Fruit fly (Drosophila melanogaster) whole organism: Measurements from ENCODE around the gene oaf.

Source experiments
- CG8478 ChIP-seq: fragments of >200 bp; optimal IDR thresholded peaks from 2 replicates; lab custom pipeline; 2018; ENCODE audit warnings: inconsistent platforms
- Dll ChIP-seq: fragments of >200 bp; optimal IDR thresholded peaks from 2 replicates; lab custom pipeline; 2017
- EcR ChIP-seq, 2 experiments: fragments of >200 bp; optimal IDR thresholded peaks; 2 replicates each; lab custom pipeline; 2017; ENCODE audit warnings: missing biosample characterization in 2 of 2, missing genetic modification characterization in 2 of 2, missing genetic modification reagents in 2 of 2
- pan ChIP-seq: fragments of >200 bp; optimal IDR thresholded peaks from 2 replicates; lab custom pipeline; 2017
- psq ChIP-seq: fragments of >200 bp; optimal IDR thresholded peaks from 2 replicates; lab custom pipeline; 2017
- usp ChIP-seq: fragments of >200 bp; optimal IDR thresholded peaks from 2 replicates; lab custom pipeline; 2017; ENCODE audit warnings: missing biosample characterization, missing genetic modification characterization, mixed read lengths

Gene oaf

dm6 chr2L:2467722-2468372 lies 24.9 kb upstream of the oaf start:
- no peak for TF ChIP-seq CG8478 (lab: Kevin White, UChicago)

DNA sequence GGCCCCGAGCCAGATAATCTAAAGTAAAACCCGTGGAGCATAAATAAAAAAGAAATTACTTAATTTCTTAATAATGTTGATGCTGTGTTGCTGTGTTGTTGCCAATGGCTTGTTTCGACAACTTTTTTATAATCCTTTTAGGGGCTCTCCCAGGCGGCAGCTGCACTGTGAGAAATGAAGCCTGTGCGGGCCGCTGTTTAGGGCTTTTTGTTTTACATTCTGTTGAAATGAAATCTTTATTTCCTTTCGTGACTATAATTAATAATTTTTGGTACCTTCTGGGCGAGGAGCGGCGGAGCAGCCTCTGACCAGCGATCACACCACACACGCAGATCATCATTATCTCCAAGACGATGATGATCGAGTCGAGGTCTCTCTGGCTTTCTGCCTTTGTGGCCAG lies 22.2 kb upstream of the oaf start:
- TF ChIP-seq usp (GFP tag; lab: Kevin White, UChicago), result no peak
- TF ChIP-seq Dll, result no peak
- TF ChIP-seq pan (lab: Kevin White, UChicago), result no peak
- TF ChIP-seq psq (lab: Kevin White, UChicago), result no peak
- TF ChIP-seq CG8478 (lab: Kevin White, UChicago), result no peak
- TF ChIP-seq EcR (GFP tag; optimal IDR thresholded peaks at IDR 0.05; lab: Kevin White, UChicago), result no peak

DNA sequence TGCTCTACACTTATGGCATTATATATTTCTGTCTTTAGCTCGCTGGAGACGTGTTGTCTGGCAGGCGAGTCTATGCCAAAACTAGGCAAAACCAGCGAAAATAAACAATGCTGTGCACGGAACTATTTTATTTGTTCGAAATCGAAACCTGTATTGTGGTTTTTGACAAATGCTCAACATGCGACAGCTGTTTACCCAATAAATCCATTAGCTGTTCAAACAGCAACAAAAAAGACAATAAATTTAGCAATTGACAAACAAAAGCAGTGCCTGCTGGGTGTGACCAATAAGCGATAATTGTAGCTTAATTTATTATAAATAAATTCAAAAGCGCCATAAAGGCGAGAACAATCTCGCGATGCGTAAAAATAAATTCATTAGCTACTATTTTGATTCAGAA lies 20.0 kb upstream of the oaf start:
- no peak for TF ChIP-seq CG8478 (lab: Kevin White, UChicago)

dm6 chr2L:2473842-2474386 lies 18.8 kb upstream of the oaf start:
- no peak for TF ChIP-seq CG8478 (lab: Kevin White, UChicago)
- TF ChIP-seq Dll, result no peak
- TF ChIP-seq usp (GFP tag; lab: Kevin White, UChicago), result no peak
- TF ChIP-seq EcR (GFP tag; optimal IDR thresholded peaks at IDR 0.05; lab: Kevin White, UChicago), result no peak
- TF ChIP-seq pan (lab: Kevin White, UChicago), result no peak
- TF ChIP-seq psq (lab: Kevin White, UChicago), result no peak

DNA sequence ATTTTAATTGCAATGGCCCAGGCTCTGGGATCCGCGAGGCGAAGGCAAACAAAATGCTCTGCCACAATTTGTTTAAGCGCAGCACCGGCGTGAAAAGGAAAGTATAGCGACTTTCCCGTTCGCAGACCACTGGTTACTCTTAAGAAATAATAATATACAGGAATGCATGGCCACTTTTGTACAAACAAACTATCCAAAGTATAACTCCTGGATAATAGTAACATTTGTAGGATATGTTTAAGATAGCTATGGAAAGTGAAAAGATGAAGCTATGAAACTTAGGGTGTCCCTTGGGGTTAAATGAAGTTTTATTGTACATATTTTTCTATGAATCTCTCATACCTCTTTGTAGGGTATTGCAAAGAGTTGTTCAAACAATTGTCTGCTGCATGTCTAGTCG lies 14.4 kb upstream of the oaf start:
- no peak for TF ChIP-seq usp (GFP tag; lab: Kevin White, UChicago)
- TF ChIP-seq Dll, result no peak
- TF ChIP-seq CG8478 (lab: Kevin White, UChicago), result no peak

DNA sequence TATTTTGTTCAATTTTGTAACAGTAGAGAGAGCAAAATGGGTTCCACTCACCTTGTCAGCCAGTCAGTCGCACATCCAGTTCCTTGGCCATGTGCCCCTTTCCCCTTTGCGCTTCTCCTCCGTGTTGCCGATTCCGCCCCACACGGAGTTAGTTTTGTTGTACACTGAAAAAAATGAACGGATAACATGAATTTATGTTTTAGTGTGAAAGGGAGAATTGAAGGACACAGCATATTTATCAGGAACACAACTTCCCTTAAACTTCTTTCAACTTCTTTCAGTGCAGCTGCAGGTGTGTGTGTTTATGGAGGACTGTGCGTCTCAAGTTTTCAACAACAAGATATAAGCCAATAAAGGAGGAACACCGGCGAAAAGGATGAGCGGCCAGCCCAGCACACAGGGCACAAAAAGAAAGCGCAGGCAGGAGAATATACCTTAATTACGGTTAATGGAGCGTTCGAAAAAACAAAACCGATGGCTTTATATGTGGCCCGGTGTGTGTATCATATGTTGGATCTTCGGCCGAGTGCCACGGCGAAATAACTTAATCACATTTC lies 11.5 kb upstream of the oaf start:
- TF ChIP-seq EcR (GFP tag; optimal IDR thresholded peaks at IDR 0.05; lab: Kevin White, UChicago) (no peak), usp (GFP tag; lab: Kevin White, UChicago) (no peak), Dll (no peak), pan (lab: Kevin White, UChicago) (no peak), CG8478 (lab: Kevin White, UChicago) (no peak), psq (lab: Kevin White, UChicago) (no peak)

DNA sequence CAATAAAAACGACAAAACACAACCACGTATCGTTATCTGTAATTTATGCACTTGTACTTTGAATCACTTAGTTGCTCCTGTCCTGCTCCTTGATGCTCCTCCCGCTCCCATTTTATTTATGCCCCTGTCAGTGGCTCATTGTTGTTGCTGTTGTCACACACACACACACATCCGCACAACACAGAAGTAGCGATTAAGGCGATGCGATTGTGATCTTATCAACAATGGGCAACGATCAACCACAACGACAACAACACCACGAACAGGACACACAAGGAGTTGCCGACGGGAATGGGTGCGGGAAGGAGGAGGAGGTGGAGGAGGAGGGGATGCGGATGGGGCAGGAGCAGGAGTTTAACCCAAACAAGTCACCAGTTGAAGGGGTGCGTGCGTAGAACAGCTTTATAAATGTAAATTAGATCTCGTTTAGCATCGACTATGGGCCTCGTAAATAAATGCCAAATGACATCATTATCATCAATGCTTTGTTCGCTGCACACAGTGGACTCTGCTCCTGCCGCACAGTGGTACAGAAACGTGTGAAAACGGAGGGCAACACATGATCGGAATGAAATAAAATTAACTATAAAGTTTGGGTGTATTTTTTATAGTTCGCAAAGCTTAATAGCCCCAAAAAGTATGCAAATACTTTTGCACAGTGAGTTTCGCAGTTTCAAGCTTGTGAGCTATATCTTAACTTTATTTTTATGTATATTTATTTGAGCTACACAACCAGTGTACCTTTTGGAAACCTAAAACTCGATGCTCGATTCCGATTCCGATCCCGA lies 8.8 kb upstream of the oaf start:
- no peak for TF ChIP-seq CG8478 (lab: Kevin White, UChicago)
- TF ChIP-seq EcR (GFP tag; optimal IDR thresholded peaks at IDR 0.05; lab: Kevin White, UChicago), result no peak
- no peak for TF ChIP-seq usp (GFP tag; lab: Kevin White, UChicago)
- no peak for TF ChIP-seq Dll
- TF ChIP-seq psq (lab: Kevin White, UChicago), result no peak
- no peak for TF ChIP-seq pan (lab: Kevin White, UChicago)

DNA sequence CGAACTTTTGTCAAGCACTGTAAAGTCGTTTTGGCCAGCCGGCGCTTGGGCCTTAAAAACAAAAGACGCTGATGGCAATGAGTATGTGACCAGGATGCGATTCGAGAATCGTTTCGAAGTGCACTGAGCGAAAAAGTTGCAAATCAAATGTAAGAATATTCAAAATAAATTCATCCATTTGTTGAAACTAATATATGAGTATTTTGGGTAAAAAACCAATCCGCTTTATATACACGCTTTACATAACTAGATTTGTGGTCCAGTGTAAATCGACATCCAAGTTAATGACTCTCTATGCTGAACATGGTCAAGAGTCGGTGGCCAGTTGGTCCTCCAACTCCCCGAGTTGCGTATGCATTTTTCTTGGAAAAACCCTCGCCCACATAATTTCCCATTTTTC lies 7.5 kb upstream of the oaf start:
- no peak for TF ChIP-seq CG8478 (lab: Kevin White, UChicago)
- no peak for TF ChIP-seq pan (lab: Kevin White, UChicago)
- no peak for TF ChIP-seq psq (lab: Kevin White, UChicago)
- no peak for TF ChIP-seq EcR (GFP tag; optimal IDR thresholded peaks at IDR 0.05; lab: Kevin White, UChicago)
- TF ChIP-seq Dll, result no peak
- TF ChIP-seq usp (GFP tag; lab: Kevin White, UChicago), result no peak

- TF ChIP-seq CG8478 (lab: Kevin White, UChicago), result no peak
- TF ChIP-seq usp (GFP tag; lab: Kevin White, UChicago), result no peak
- TF ChIP-seq Dll, result no peak
- no peak for TF ChIP-seq psq (lab: Kevin White, UChicago)
- TF ChIP-seq EcR (GFP tag; optimal IDR thresholded peaks at IDR 0.05; lab: Kevin White, UChicago), result no peak
- TF ChIP-seq pan (lab: Kevin White, UChicago), result no peak
Observed at dm6 chr2L:2486851-2487250, 5.9 kb upstream of the oaf start.

DNA sequence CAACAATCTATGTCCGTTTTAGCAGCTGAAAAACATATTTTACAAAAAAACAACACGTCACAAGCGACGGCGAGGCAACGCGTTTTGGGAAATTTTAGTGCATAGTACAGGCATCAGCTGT lies 324 bp upstream of the oaf start, which contains the start of gene Slh:
TSS of gene Slh (minus strand) at position 101 of the 121 bp plus-strand sequence.
- TF ChIP-seq psq (lab: Kevin White, UChicago), result no peak
- no peak for TF ChIP-seq CG8478 (lab: Kevin White, UChicago)
- no peak for TF ChIP-seq EcR (GFP tag; optimal IDR thresholded peaks at IDR 0.05; lab: Kevin White, UChicago)
- TF ChIP-seq usp (GFP tag; lab: Kevin White, UChicago), result no peak

DNA sequence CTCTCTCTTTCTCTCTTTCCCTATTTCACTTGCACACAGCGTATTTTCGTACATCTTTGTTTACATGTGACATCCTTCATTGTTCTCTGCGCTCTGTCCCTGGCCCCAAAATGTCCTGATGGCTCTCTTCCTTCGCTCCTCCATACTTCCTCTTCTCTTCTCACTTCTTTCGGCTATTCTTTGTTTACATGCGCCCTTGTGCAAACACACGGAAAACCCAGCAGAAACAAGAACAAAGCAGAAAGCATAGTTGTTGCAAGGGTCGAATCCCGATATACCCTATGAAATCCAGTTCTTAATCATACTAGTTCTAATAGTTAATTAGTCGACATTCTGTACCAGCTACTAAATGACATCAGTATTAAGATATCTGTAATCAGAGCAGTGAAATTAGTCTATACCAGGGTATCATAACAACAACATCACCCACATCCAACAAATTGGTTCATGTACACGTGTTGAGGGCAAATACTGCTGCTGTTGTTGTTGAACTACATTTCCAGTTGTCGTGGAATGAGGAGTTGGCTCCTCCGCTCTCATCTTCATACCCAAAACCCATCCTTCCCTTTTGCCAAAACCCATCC lies 1.9 kb downstream of the oaf start:
- TF ChIP-seq EcR (GFP tag; optimal IDR thresholded peaks at IDR 0.05; lab: Kevin White, UChicago) (no peak), psq (lab: Kevin White, UChicago) (no peak)

DNA sequence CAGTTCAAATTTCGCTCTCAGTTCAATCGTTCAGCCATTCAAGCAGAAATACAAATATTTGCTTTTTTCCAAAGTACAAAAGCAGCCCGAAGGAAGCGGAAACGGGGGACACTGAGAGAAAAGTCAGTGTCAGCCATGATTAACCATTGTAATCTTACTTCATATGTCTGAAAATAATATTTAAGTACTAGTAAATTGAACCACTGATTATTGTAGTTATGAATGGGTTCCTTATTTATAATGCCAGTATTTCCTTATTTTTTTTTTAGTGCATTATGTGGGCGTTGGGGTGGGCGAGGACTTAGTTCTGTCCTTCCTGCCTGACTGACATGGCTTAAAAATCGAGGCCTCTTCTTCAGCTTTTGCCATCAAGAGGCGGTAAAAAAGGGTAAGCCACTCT lies 9.1 kb downstream of the oaf start:
- no peak for TF ChIP-seq EcR (GFP tag; optimal IDR thresholded peaks at IDR 0.05; lab: Kevin White, UChicago)
- no peak for TF ChIP-seq pan (lab: Kevin White, UChicago)
- TF ChIP-seq CG8478 (lab: Kevin White, UChicago), result no peak
